Fruit fly (Drosophila melanogaster) whole organism, larva: Measurements from ENCODE around the gene Prp4k.

Source experiments
- noc ChIP-seq: fragments of 200-800 bp; sonication (Bioruptor generic); optimal IDR thresholded peaks from 3 replicates; lab custom pipeline; 2019; ENCODE audit warnings: missing biosample characterization, mild to moderate bottlenecking, missing genetic modification characterization, moderate library complexity

Prp4k gene

dm6 chr3L:165981-166788, 45.1 kb downstream of the Prp4k start:
- no peak for TF ChIP-seq noc (tag; lab: Kevin White, UChicago)

dm6 chr3L:161833-162587, 49.2 kb downstream of the Prp4k start:
- no peak for TF ChIP-seq noc (tag; lab: Kevin White, UChicago)

DNA sequence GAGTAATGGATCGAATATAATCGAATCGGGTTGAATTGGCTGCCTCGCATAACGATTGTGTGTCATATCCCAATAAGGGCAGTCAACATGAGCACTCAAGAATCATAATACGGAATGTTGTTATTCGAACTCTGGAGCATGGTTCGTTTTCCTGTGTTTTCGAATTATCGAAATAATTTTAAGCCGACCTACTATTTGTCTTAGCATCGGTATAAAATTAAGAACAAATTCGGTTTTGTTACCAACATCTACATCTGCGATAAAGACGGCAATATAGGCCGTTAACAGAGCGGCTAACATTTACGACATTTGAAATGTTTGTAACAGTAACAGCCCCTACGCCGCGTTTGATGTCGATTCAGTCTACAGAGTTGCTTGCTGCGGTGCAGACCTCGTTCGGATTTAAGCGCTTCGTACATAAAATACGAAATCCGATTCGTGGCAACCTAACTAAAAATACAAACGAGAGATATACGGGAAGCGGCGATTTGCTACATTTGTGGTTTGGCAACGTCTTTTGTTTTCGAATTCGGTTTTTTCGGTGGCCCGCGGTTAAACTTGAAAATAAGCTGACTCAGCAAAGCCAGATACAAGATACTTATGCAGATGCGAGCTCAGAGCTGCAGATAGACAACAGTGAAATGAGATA, 50.7 kb downstream of the Prp4k start:
- peak; percentile 32 for TF ChIP-seq noc (tag; lab: Kevin White, UChicago)

- TF ChIP-seq noc (tag; lab: Kevin White, UChicago): no peak
These were observed 51.7 kb downstream of the Prp4k start for dm6 chr3L:159406-160084.

dm6 chr3L:157674-158179, 53.5 kb downstream of the Prp4k start:
- TF ChIP-seq noc (tag; lab: Kevin White, UChicago): no peak
